Fruit fly (Drosophila melanogaster) Kc167 (cell line): ENCODE measurements around the gene CG32755.

Experiments
- Myc ChIP-seq: fragments of >200 bp; optimal IDR thresholded peaks from 2 replicates; lab custom pipeline; 2017; ENCODE audit warnings: missing external identifiers
- Sin3A ChIP-seq: fragments of >200 bp; optimal IDR thresholded peaks from 2 replicates; lab custom pipeline; 2018; ENCODE audit warnings: missing external identifiers
- h ChIP-seq: fragments of >200 bp; optimal IDR thresholded peaks from 3 replicates; lab custom pipeline; 2018; ENCODE audit warnings: missing external identifiers
- insv ChIP-seq: fragments of >200 bp; optimal IDR thresholded peaks from 3 replicates; lab custom pipeline; 2018; ENCODE audit warnings: missing external identifiers
- psq ChIP-seq: fragments of >200 bp; optimal IDR thresholded peaks from 2 replicates; lab custom pipeline; 2017; ENCODE audit warnings: missing external identifiers
- ttk ChIP-seq: sonication (Bioruptor generic); optimal IDR thresholded peaks from 2 replicates; lab custom pipeline; 2017; ENCODE audit warnings: missing external identifiers

DNA sequence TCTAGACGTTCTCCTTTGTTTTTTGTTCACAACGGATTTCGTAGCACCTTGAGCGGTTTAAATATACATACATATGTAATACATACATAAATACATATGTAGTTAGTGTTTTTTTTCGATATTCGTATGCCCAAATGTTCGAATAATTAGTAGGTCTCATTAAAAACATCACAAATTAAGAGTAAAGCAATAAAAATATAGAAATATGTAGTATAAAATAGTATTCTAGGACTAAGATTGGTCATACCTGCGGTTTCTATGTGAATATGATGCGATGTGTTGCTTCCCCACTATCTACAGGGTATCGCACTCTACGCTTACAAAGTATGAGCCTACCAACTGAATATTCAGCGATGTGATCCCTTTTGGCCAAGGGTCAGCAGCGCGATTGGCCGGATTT is 44.6 kb upstream of the CG32755 start, which contains the start of gene CG4020:
- TF ChIP-seq Myc (lab: Kevin White, UChicago) (no peak), h (no peak), psq (no peak), ttk (no peak), Sin3A (lab: Kevin White, UChicago) (no peak), insv (lab: Kevin White, UChicago) (no peak)
